Worm (Caenorhabditis elegans): ENCODE measurements around the gene chdh-1.

Gene chdh-1

DNA sequence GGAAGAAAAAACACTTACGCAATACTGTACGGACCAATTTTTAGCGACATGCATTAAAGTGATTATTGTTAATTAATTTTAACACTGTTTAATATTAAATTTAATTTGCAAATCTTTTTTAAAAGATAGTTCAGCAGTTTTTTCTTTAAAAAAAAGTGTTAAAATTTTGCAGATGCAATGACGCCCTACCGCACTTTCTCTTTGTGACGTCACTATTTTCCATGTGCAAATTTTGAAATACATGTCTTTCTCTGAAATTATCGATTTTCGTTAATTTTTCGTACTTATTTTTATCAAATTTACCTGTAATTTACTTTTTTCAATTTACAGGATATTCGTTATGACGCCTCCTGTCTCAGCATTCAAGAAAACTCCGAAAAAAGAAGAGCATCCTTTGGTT, 37.2 kb downstream of the chdh-1 start, which contains the start of the genes piga-1 and eif-2Bepsilon:
piga-1 (minus strand) TSS at position 174 of the 400 bp plus-strand sequence.
eif-2Bepsilon (plus strand) TSS at position 331 of the 400 bp plus-strand sequence.
- TF ChIP-seq elt-2 (tag; optimal IDR thresholded peaks at IDR 0.05) (peak; percentile 2), lin-15B (tag; optimal IDR thresholded peaks at IDR 0.05) (peak; percentile 56), pha-4 (tag; optimal IDR thresholded peaks at IDR 0.05) (peak; percentile 74), ceh-28 (tag; optimal IDR thresholded peaks at IDR 0.05) (peak; percentile 31), ama-1 (optimal IDR thresholded peaks at IDR 0.05) (no peak)

ce11 chrII:8658835-8659234, 39.9 kb downstream of the chdh-1 start, which contains the start of gene atg-10:
Gene atg-10 (plus strand): TSS chrII:8659135.
- TF ChIP-seq nhr-23 (tag; optimal IDR thresholded peaks at IDR 0.05) (no peak), elt-2 (tag; optimal IDR thresholded peaks at IDR 0.05) (no peak), elt-1 (tag; optimal IDR thresholded peaks at IDR 0.05) (no peak), ceh-16 (tag; optimal IDR thresholded peaks at IDR 0.05) (no peak)

- peak; percentile 9 for TF ChIP-seq elt-2 (tag; optimal IDR thresholded peaks at IDR 0.05)
- TF ChIP-seq nhr-67 (tag; optimal IDR thresholded peaks at IDR 0.05): no peak
- peak; percentile 91 for TF ChIP-seq pha-4 (tag; optimal IDR thresholded peaks at IDR 0.05)
- TF ChIP-seq nhr-11 (tag; optimal IDR thresholded peaks at IDR 0.05): no peak
- TF ChIP-seq elt-1 (tag; optimal IDR thresholded peaks at IDR 0.05): no peak
- no peak for TF ChIP-seq zag-1 (tag; optimal IDR thresholded peaks at IDR 0.05)
- no peak for TF ChIP-seq ceh-16 (tag; optimal IDR thresholded peaks at IDR 0.05)
- peak; percentile 58 for TF ChIP-seq egl-5 (tag; optimal IDR thresholded peaks at IDR 0.05)
- no peak for TF ChIP-seq ztf-4 (tag; optimal IDR thresholded peaks at IDR 0.05)
Measured at ce11 chrII:8650644-8651159, 48.0 kb downstream of the chdh-1 start, which contains the start of gene pyr-1. Gene pyr-1 (plus strand): TSS chrII:8651109.

ce11 chrII:8648843-8649242, 49.9 kb downstream of the chdh-1 start:
- TF ChIP-seq unc-39 (tag; optimal IDR thresholded peaks at IDR 0.05) (no peak), tbx-2 (tag; optimal IDR thresholded peaks at IDR 0.05) (no peak), nhr-12 (tag; optimal IDR thresholded peaks at IDR 0.05) (no peak), ceh-9 (tag; optimal IDR thresholded peaks at IDR 0.05) (no peak), elt-2 (tag; optimal IDR thresholded peaks at IDR 0.05) (no peak), ceh-16 (tag; optimal IDR thresholded peaks at IDR 0.05) (no peak), egl-5 (tag; optimal IDR thresholded peaks at IDR 0.05) (no peak), sea-2 (GFP tag; optimal IDR thresholded peaks at IDR 0.05) (no peak), lin-15B (tag; optimal IDR thresholded peaks at IDR 0.05) (no peak), fkh-10 (GFP tag; optimal IDR thresholded peaks at IDR 0.05) (no peak), fos-1 (tag; optimal IDR thresholded peaks at IDR 0.05) (no peak), zag-1 (tag; optimal IDR thresholded peaks at IDR 0.05) (no peak)
